Worm (Caenorhabditis elegans) whole organism, mixed stage, embryonic: ENCODE measurements around the gene slc-17.7.

Experiments used
- M03D4.4 ChIP-seq: sonication (generic microtip); optimal IDR thresholded peaks from 2 replicates; lab custom pipeline; 2017; ENCODE audit warnings: mild to moderate bottlenecking, missing genetic modification characterization, missing compliant biosample characterization
- bed-3 ChIP-seq: fragments of 200-800 bp; sonication (Bioruptor generic); optimal IDR thresholded peaks from 3 replicates; lab custom pipeline; 2018; ENCODE audit warnings: mild to moderate bottlenecking, missing genetic modification characterization, moderate library complexity, missing compliant biosample characterization
- blmp-1 ChIP-seq: fragments of 150-350 bp; optimal IDR thresholded peaks from 2 replicates; lab custom pipeline; 2014; ENCODE audit warnings: missing biosample characterization, missing genetic modification characterization
- ceh-39 ChIP-seq: fragments of 150-350 bp; optimal IDR thresholded peaks from 2 replicates; lab custom pipeline; 2014; ENCODE audit warnings: missing biosample characterization, missing genetic modification characterization
- ceh-43 ChIP-seq: fragments of 200-800 bp; sonication (Bioruptor generic); optimal IDR thresholded peaks from 2 replicates; lab custom pipeline; 2018; ENCODE audit warnings: mild to moderate bottlenecking, missing genetic modification characterization, moderate library complexity, missing compliant biosample characterization
- ceh-83 ChIP-seq: fragments of 200-800 bp; sonication (Bioruptor generic); optimal IDR thresholded peaks from 2 replicates; lab custom pipeline; 2018; ENCODE audit warnings: mild to moderate bottlenecking, missing genetic modification characterization, missing compliant biosample characterization
- ces-1 ChIP-seq: fragments of 150-350 bp; optimal IDR thresholded peaks from 2 replicates; lab custom pipeline; 2014; ENCODE audit warnings: missing biosample characterization, missing genetic modification reagents, missing genetic modification characterization
- cnd-1 ChIP-seq: fragments of 200-800 bp; sonication (Bioruptor generic); optimal IDR thresholded peaks from 2 replicates; lab custom pipeline; 2018; ENCODE audit warnings: mild to moderate bottlenecking, missing genetic modification characterization, missing compliant biosample characterization
- drap-1 ChIP-seq: fragments of 200-800 bp; sonication (Bioruptor generic); optimal IDR thresholded peaks from 3 replicates; lab custom pipeline; 2018; ENCODE audit warnings: mild to moderate bottlenecking, missing genetic modification characterization, missing compliant biosample characterization
- elt-1 ChIP-seq: sonication (generic microtip); optimal IDR thresholded peaks from 2 replicates; lab custom pipeline; 2017; ENCODE audit warnings: missing genetic modification characterization, mild to moderate bottlenecking, missing compliant biosample characterization, antibody characterized with exemption, moderate library complexity, borderline replicate concordance; ENCODE audit not compliant: insufficient read depth
- elt-3 ChIP-seq: fragments of 150-350 bp; optimal IDR thresholded peaks from 2 replicates; lab custom pipeline; 2014; ENCODE audit warnings: missing biosample characterization, missing genetic modification characterization
- flh-1 ChIP-seq: fragments of 200-800 bp; sonication (Bioruptor generic); optimal IDR thresholded peaks from 2 replicates; lab custom pipeline; 2018; ENCODE audit warnings: mild to moderate bottlenecking, missing genetic modification characterization, moderate library complexity, missing compliant biosample characterization
- hlh-1 ChIP-seq: fragments of 150-350 bp; optimal IDR thresholded peaks from 2 replicates; lab custom pipeline; 2014; ENCODE audit warnings: missing biosample characterization, missing genetic modification reagents, missing genetic modification characterization
- lin-32 ChIP-seq: fragments of 200-800 bp; sonication (Bioruptor generic); optimal IDR thresholded peaks from 2 replicates; lab custom pipeline; 2018; ENCODE audit warnings: mild to moderate bottlenecking, missing genetic modification characterization, missing compliant biosample characterization
- lsy-2 ChIP-seq: fragments of 150-350 bp; optimal IDR thresholded peaks from 2 replicates; lab custom pipeline; 2014; ENCODE audit warnings: missing biosample characterization, missing genetic modification characterization
- mab-5 ChIP-seq: fragments of 150-350 bp; optimal IDR thresholded peaks from 2 replicates; lab custom pipeline; 2014; ENCODE audit warnings: missing biosample characterization, missing genetic modification characterization
- mep-1 ChIP-seq: fragments of 150-350 bp; optimal IDR thresholded peaks from 2 replicates; lab custom pipeline; 2017; ENCODE audit warnings: missing biosample characterization, missing genetic modification reagents, missing genetic modification characterization, inconsistent platforms
- mls-2 ChIP-seq: sonication (generic microtip); optimal IDR thresholded peaks from 2 replicates; lab custom pipeline; 2016; ENCODE audit warnings: mild to moderate bottlenecking, missing genetic modification characterization, moderate library complexity, missing compliant biosample characterization
- nhr-12 ChIP-seq: fragments of 150-350 bp; optimal IDR thresholded peaks from 2 replicates; lab custom pipeline; 2014; ENCODE audit warnings: missing biosample characterization, missing genetic modification characterization
- nhr-2 ChIP-seq: fragments of 150-350 bp; optimal IDR thresholded peaks from 2 replicates; lab custom pipeline; 2014; ENCODE audit warnings: missing biosample characterization, missing genetic modification characterization
- nhr-237 ChIP-seq: fragments of 150-350 bp; optimal IDR thresholded peaks from 2 replicates; lab custom pipeline; 2014; ENCODE audit warnings: missing biosample characterization, missing genetic modification characterization
- nhr-28 ChIP-seq: fragments of 150-350 bp; optimal IDR thresholded peaks from 2 replicates; lab custom pipeline; 2014; ENCODE audit warnings: missing biosample characterization, missing genetic modification characterization
- nhr-76 ChIP-seq: sonication (generic microtip); optimal IDR thresholded peaks from 2 replicates; lab custom pipeline; 2017; ENCODE audit warnings: missing biosample characterization, missing genetic modification characterization
- pha-4 ChIP-seq: fragments of 150-350 bp; optimal IDR thresholded peaks from 2 replicates; lab custom pipeline; 2018; ENCODE audit warnings: missing biosample characterization, missing genetic modification reagents, missing genetic modification characterization
- sptf-1 ChIP-seq: sonication (generic microtip); optimal IDR thresholded peaks from 2 replicates; lab custom pipeline; 2017; ENCODE audit warnings: mild to moderate bottlenecking, missing genetic modification characterization, moderate library complexity, missing compliant biosample characterization
- tbx-8 ChIP-seq: fragments of 200-800 bp; sonication (Bioruptor generic); optimal IDR thresholded peaks from 2 replicates; lab custom pipeline; 2018; ENCODE audit warnings: mild to moderate bottlenecking, missing genetic modification characterization, moderate library complexity, missing compliant biosample characterization
- unc-120 ChIP-seq: sonication (generic microtip); optimal IDR thresholded peaks from 2 replicates; lab custom pipeline; 2017; ENCODE audit warnings: missing genetic modification characterization, missing compliant biosample characterization; ENCODE audit not compliant: poor library complexity, severe bottlenecking
- unc-39 ChIP-seq: fragments of 150-350 bp; optimal IDR thresholded peaks from 2 replicates; lab custom pipeline; 2014; ENCODE audit warnings: missing biosample characterization, missing genetic modification characterization
- unc-62 ChIP-seq: fragments of 150-350 bp; optimal IDR thresholded peaks from 2 replicates; lab custom pipeline; 2014; ENCODE audit warnings: missing biosample characterization, missing genetic modification reagents, missing genetic modification characterization
- zip-8 ChIP-seq: fragments of 150-350 bp; optimal IDR thresholded peaks from 2 replicates; lab custom pipeline; 2014; ENCODE audit warnings: missing biosample characterization, missing genetic modification characterization
- ztf-11 ChIP-seq: fragments of 150-350 bp; optimal IDR thresholded peaks from 2 replicates; lab custom pipeline; 2014; ENCODE audit warnings: missing biosample characterization, missing genetic modification characterization

slc-17.7 gene

DNA sequence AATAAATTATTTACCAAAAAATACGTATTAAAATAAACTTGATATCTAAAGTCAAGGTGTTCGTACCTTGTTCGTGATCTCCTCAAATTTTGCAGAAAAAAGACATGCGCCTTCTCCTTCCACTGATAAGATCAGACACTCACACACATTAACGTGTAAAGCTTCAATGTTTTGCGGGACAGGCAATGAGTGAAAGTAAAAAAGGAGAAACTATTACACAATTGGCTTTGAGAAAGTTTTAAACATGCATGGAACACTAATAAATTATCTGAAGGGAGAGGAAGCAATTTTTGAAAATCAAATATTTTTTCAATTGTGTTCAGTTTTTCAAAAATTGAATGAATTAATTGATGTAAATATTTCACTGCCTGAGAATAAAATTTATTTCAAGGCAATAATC lies 41.3 kb downstream of the slc-17.7 start:
- TF ChIP-seq zip-8 (tag; lab: Kevin White, UChicago), result no peak
- TF ChIP-seq nhr-2 (tag; lab: Kevin White, UChicago), result no peak
- no peak for TF ChIP-seq sptf-1
- no peak for TF ChIP-seq ces-1 (GFP tag; lab: Kevin White, UChicago)
- TF ChIP-seq nhr-12 (tag; lab: Kevin White, UChicago), result no peak
- TF ChIP-seq M03D4.4 (tag; lab: Kevin White, UChicago), result no peak

DNA sequence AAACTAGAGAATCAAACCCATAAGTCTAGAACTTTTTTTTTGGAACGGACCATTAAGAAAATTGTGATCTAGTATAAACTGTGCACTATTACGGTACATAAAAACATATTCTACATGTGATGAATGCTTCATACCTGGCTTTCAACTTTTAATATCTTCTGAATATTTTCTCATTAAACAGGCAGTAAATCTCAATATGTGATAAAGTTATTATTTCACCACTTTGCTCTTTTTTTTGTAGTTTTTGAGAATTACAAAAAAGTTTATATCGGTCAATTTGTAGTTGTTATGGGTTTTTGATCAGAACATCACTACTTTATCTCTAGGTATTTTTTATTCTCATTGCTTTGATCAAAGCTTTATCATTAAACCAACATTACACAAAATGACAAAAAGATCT lies 41.9 kb downstream of the slc-17.7 start:
- TF ChIP-seq nhr-237 (tag; lab: Kevin White, UChicago) (no peak), blmp-1 (no peak), ztf-11 (tag; lab: Kevin White, UChicago) (no peak), nhr-2 (tag; lab: Kevin White, UChicago) (no peak), lsy-2 (tag; lab: Kevin White, UChicago) (no peak), nhr-12 (tag; lab: Kevin White, UChicago) (no peak), hlh-1 (tag; lab: Kevin White, UChicago) (no peak), mep-1 (no peak), drap-1 (GFP tag; lab: Kevin White, UChicago) (no peak), cnd-1 (tag; lab: Kevin White, UChicago) (no peak), ceh-39 (tag; lab: Kevin White, UChicago) (no peak), sptf-1 (no peak), ces-1 (GFP tag; lab: Kevin White, UChicago) (no peak), ceh-43 (GFP tag; lab: Kevin White, UChicago) (no peak), bed-3 (GFP tag; lab: Kevin White, UChicago) (no peak), tbx-8 (GFP tag; lab: Kevin White, UChicago) (no peak), elt-3 (tag; lab: Kevin White, UChicago) (no peak)
- TF ChIP-seq, all 35 proteins: peak for 0

- TF ChIP-seq mab-5 (tag; lab: Kevin White, UChicago) (no peak), tbx-8 (GFP tag; lab: Kevin White, UChicago) (no peak), zip-8 (tag; lab: Kevin White, UChicago) (no peak), nhr-237 (tag; lab: Kevin White, UChicago) (no peak), bed-3 (GFP tag; lab: Kevin White, UChicago) (no peak), ceh-39 (tag; lab: Kevin White, UChicago) (no peak), lin-32 (GFP tag; lab: Kevin White, UChicago) (no peak), flh-1 (GFP tag; lab: Kevin White, UChicago) (no peak), mls-2 (tag; lab: Kevin White, UChicago) (no peak), lsy-2 (tag; lab: Kevin White, UChicago) (no peak), elt-3 (tag; lab: Kevin White, UChicago) (no peak), nhr-28 (tag; lab: Kevin White, UChicago) (no peak), unc-120 (tag; lab: Kevin White, UChicago) (no peak), ceh-83 (GFP tag; lab: Kevin White, UChicago) (no peak)
These were observed 43.5 kb downstream of the slc-17.7 start for ce11 chrV:9222819-9223218.

DNA sequence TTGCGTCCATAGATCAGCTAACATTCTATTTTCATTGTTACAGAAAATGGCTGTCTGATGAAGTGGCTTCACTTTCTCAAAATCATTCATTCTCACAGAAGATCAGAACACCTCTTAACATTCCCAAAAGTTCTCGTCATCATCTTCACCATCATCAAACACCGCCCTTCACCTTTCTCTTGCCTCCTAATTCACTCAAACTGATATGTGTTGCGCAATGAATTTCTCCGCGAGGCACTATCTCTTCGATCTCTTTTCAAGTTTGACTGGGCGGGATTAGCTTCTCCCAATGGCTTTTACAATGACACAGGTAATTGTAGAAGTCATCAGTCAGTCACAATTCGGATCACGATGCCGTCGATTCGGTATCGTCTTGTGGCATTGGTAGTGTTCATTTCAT lies 44.7 kb downstream of the slc-17.7 start, which contains the start of gene grd-6:
Gene grd-6, plus strand, starts transcription at position 301 of the 400 bp plus-strand sequence.
- TF ChIP-seq nhr-12 (tag; lab: Kevin White, UChicago) (no peak), ceh-39 (tag; lab: Kevin White, UChicago) (no peak), zip-8 (tag; lab: Kevin White, UChicago) (peak; percentile 44)
- TF ChIP-seq, all 35 proteins: peak for 1

DNA sequence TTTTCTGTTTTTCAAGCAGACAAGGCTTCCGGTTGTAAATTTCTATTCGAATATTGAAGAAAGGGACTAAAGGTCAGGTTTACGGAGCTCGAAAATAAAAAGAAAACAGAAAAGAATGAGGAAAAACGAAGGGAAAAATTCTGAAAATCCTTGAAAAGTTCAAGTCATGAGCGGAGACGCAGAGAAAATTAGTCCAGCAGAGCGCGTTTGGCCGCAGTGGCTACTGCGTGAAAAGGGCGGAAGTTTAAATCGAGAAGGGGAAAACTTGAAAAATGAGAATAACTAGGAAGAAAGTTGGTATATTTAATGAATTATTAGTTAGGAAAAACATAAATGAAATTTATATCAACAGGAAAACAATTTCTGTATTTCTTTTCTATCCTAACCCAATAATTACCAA lies 45.9 kb downstream of the slc-17.7 start:
- TF ChIP-seq mep-1 (peak; percentile 66), ces-1 (GFP tag; lab: Kevin White, UChicago) (peak; percentile 80), lin-32 (GFP tag; lab: Kevin White, UChicago) (no peak), lsy-2 (tag; lab: Kevin White, UChicago) (peak; percentile 30), mab-5 (tag; lab: Kevin White, UChicago) (no peak), nhr-12 (tag; lab: Kevin White, UChicago) (no peak), elt-1 (tag; lab: Kevin White, UChicago) (no peak), tbx-8 (GFP tag; lab: Kevin White, UChicago) (no peak), unc-62 (GFP tag; lab: Kevin White, UChicago) (no peak), nhr-237 (tag; lab: Kevin White, UChicago) (peak; percentile 28), unc-39 (no peak), ceh-39 (tag; lab: Kevin White, UChicago) (no peak), cnd-1 (tag; lab: Kevin White, UChicago) (no peak), pha-4 (tag; lab: Kevin White, UChicago) (peak; percentile 20), nhr-28 (tag; lab: Kevin White, UChicago) (no peak), nhr-76 (no peak)
